Fruit fly (Drosophila melanogaster): ENCODE measurements around the gene Aldh7A1.

dm6 chr3L:19234922-19235702 is 33.6 kb downstream of the Aldh7A1 start, which contains the start of gene fz2:
- TF ChIP-seq scrt (GFP tag; optimal IDR thresholded peaks at IDR 0.05): peak; percentile 33
- no peak for TF ChIP-seq CG16779 (GFP tag; IDR thresholded peaks at IDR 0.05)
- TF ChIP-seq otp (GFP tag; IDR thresholded peaks at IDR 0.05): no peak
- TF ChIP-seq Sin3A (optimal IDR thresholded peaks at IDR 0.05): no peak
- TF ChIP-seq peb (GFP tag; IDR thresholded peaks at IDR 0.05): no peak
- no peak for TF ChIP-seq HLH3B (GFP tag; IDR thresholded peaks at IDR 0.05)
- TF ChIP-seq br (optimal IDR thresholded peaks at IDR 0.05): no peak
- TF ChIP-seq CG9437 (GFP tag; optimal IDR thresholded peaks at IDR 0.05): peak; percentile 98

Data from whole organism, embryonic.